Fruit fly (Drosophila melanogaster) whole organism, embryonic: ENCODE measurements around the gene CG15221.
A peak's percentile ranks its signal among the peaks of the same experiment; 100 is the strongest.

Experiments used
- Abd-B ChIP-seq: fragments of 200-800 bp; sonication (Bioruptor generic); optimal IDR thresholded peaks from 2 replicates; lab custom pipeline; 2018; ENCODE audit warnings: missing biosample characterization, mild to moderate bottlenecking, missing genetic modification characterization, moderate library complexity
- B-H2 ChIP-seq: fragments of 200-800 bp; sonication (Bioruptor generic); optimal IDR thresholded peaks from 2 replicates; lab custom pipeline; 2018; ENCODE audit warnings: missing biosample characterization, mild to moderate bottlenecking, missing genetic modification characterization
- Bteb2 ChIP-seq: fragments of 200-800 bp; sonication (Bioruptor generic); optimal IDR thresholded peaks from 2 replicates; lab custom pipeline; 2016; ENCODE audit warnings: missing biosample characterization, missing genetic modification characterization
- C15 ChIP-seq: fragments of 200-800 bp; sonication (Bioruptor generic); IDR thresholded peaks from 3 replicates; pipeline ENCODE4 v1.3.6; 2022; ENCODE audit warnings: missing biosample characterization, missing genetic modification characterization
- CG10209 ChIP-seq: fragments of 200-800 bp; sonication (Bioruptor generic); optimal IDR thresholded peaks from 3 replicates; lab custom pipeline; 2017; ENCODE audit warnings: missing biosample characterization, mild to moderate bottlenecking, missing genetic modification characterization, missing genetic modification reagents
- CG11696 ChIP-seq: fragments of 200-800 bp; sonication (Bioruptor generic); IDR thresholded peaks from 2 replicates; pipeline ENCODE4 v1.3.6; 2022; ENCODE audit warnings: missing biosample characterization, missing genetic modification characterization
- CG12236 ChIP-seq: fragments of 200-800 bp; sonication (Bioruptor generic); optimal IDR thresholded peaks from 2 replicates; lab custom pipeline; 2016; ENCODE audit warnings: missing biosample characterization, missing genetic modification characterization
- CG13424 ChIP-seq: fragments of 200-800 bp; sonication (Bioruptor generic); optimal IDR thresholded peaks from 2 replicates; lab custom pipeline; 2019; ENCODE audit warnings: missing biosample characterization, mild to moderate bottlenecking, missing genetic modification characterization, moderate library complexity
- CG15269 ChIP-seq: fragments of 200-800 bp; sonication (Bioruptor generic); optimal IDR thresholded peaks from 2 replicates; lab custom pipeline; 2018; ENCODE audit warnings: missing biosample characterization, mild to moderate bottlenecking, missing genetic modification characterization, moderate library complexity
- CG1603 ChIP-seq: fragments of 200-800 bp; sonication (Bioruptor generic); optimal IDR thresholded peaks from 2 replicates; lab custom pipeline; 2019; ENCODE audit warnings: missing biosample characterization, mild to moderate bottlenecking, missing genetic modification characterization, moderate library complexity
- CG17359 ChIP-seq: fragments of 200-800 bp; sonication (Bioruptor generic); optimal IDR thresholded peaks from 3 replicates; lab custom pipeline; 2018; ENCODE audit warnings: missing biosample characterization, mild to moderate bottlenecking, missing genetic modification characterization, moderate library complexity
- CG17361 ChIP-seq: fragments of 200-800 bp; sonication (Bioruptor generic); IDR thresholded peaks from 3 replicates; pipeline ENCODE4 v1.3.6; 2022; ENCODE audit warnings: missing biosample characterization, missing genetic modification characterization
- CG17829 ChIP-seq: fragments of 200-800 bp; optimal IDR thresholded peaks from 2 replicates; lab custom pipeline; 2019; ENCODE audit warnings: missing biosample characterization, mild to moderate bottlenecking, missing genetic modification characterization, moderate library complexity
- CG34422 ChIP-seq: fragments of 200-800 bp; sonication (Bioruptor generic); IDR thresholded peaks from 3 replicates; pipeline ENCODE4 v1.3.6; 2022; ENCODE audit warnings: missing biosample characterization, missing genetic modification characterization
- CG3726 ChIP-seq: fragments of 200-800 bp; sonication (Bioruptor generic); IDR thresholded peaks from 3 replicates; pipeline ENCODE4, ENCODE4 v1.3.6; 2022; ENCODE audit warnings: missing biosample characterization, missing genetic modification characterization
- CG4360 ChIP-seq: fragments of 200-800 bp; sonication (Bioruptor generic); IDR thresholded peaks from 2 replicates; pipeline ENCODE4 v1.3.6; 2022; ENCODE audit warnings: missing biosample characterization, missing genetic modification characterization
- CG4617 ChIP-seq: fragments of 200-800 bp; sonication (Bioruptor generic); optimal IDR thresholded peaks from 3 replicates; lab custom pipeline; 2016; ENCODE audit warnings: missing biosample characterization, missing genetic modification characterization, borderline replicate concordance
- CG7963 ChIP-seq: fragments of 200-800 bp; sonication (Bioruptor generic); IDR thresholded peaks from 3 replicates; pipeline ENCODE4 v1.3.6; 2022; ENCODE audit warnings: missing biosample characterization, missing genetic modification characterization; ENCODE audit not compliant: partially characterized antibody
- CG8944 ChIP-seq: fragments of 200-800 bp; sonication (Bioruptor generic); optimal IDR thresholded peaks from 3 replicates; lab custom pipeline; 2016; ENCODE audit warnings: missing biosample characterization, missing genetic modification characterization
- CG9932 ChIP-seq: fragments of 200-800 bp; sonication (Bioruptor generic); IDR thresholded peaks from 2 replicates; pipeline ENCODE4 v1.3.6; 2022; ENCODE audit warnings: missing biosample characterization, missing genetic modification characterization
- CrebB ChIP-seq: fragments of 200-800 bp; sonication (Bioruptor generic); optimal IDR thresholded peaks from 3 replicates; lab custom pipeline; 2018; ENCODE audit warnings: missing biosample characterization, mild to moderate bottlenecking, missing genetic modification characterization
- Drgx ChIP-seq: fragments of 200-800 bp; sonication (Bioruptor generic); IDR thresholded peaks from 2 replicates; pipeline ENCODE4 v1.3.6; 2022; ENCODE audit warnings: missing biosample characterization, missing genetic modification characterization
- HmgD ChIP-seq: fragments of 200-800 bp; sonication (Bioruptor generic); optimal IDR thresholded peaks from 3 replicates; lab custom pipeline; 2016; ENCODE audit warnings: missing biosample characterization, missing genetic modification characterization
- Hsf ChIP-seq: fragments of 200-800 bp; sonication (Bioruptor generic); optimal IDR thresholded peaks from 3 replicates; lab custom pipeline; 2016; ENCODE audit warnings: missing biosample characterization, missing genetic modification characterization
- Lpt ChIP-seq: fragments of >200 bp; optimal IDR thresholded peaks from 2 replicates; lab custom pipeline; 2018; ENCODE audit warnings: missing biosample characterization, missing genetic modification characterization
- Mes4 ChIP-seq: fragments of 200-800 bp; sonication (Bioruptor generic); optimal IDR thresholded peaks from 2 replicates; lab custom pipeline; 2016; ENCODE audit warnings: missing biosample characterization, missing genetic modification characterization
- NFAT ChIP-seq: fragments of 200-800 bp; sonication (Bioruptor generic); IDR thresholded peaks from 2 replicates; pipeline ENCODE4 v1.3.6; 2022; ENCODE audit warnings: missing biosample characterization, missing genetic modification characterization
- Oaz ChIP-seq: fragments of 200-800 bp; sonication (Bioruptor generic); IDR thresholded peaks from 2 replicates; pipeline ENCODE4 v1.3.6; 2022; ENCODE audit warnings: missing biosample characterization, missing genetic modification characterization
- Ptx1 ChIP-seq: fragments of 200-800 bp; sonication (Bioruptor generic); IDR thresholded peaks from 2 replicates; pipeline ENCODE4 v1.3.6; 2022; ENCODE audit warnings: missing biosample characterization, missing genetic modification characterization
- aop ChIP-seq: fragments of 200-800 bp; sonication (Bioruptor generic); IDR thresholded peaks from 2 replicates; pipeline ENCODE4 v1.3.6; 2022; ENCODE audit warnings: missing biosample characterization, missing genetic modification characterization
- az2 ChIP-seq: fragments of 200-800 bp; sonication (Bioruptor generic); optimal IDR thresholded peaks from 3 replicates; lab custom pipeline; 2016; ENCODE audit warnings: missing biosample characterization, missing genetic modification characterization
- dati ChIP-seq: fragments of 200-800 bp; sonication (Bioruptor generic); IDR thresholded peaks from 2 replicates; pipeline ENCODE4 v1.3.6; 2022; ENCODE audit warnings: missing biosample characterization, missing genetic modification characterization
- dm ChIP-seq: fragments of 200-800 bp; sonication (Bioruptor generic); optimal IDR thresholded peaks from 3 replicates; lab custom pipeline; 2016; ENCODE audit warnings: missing biosample characterization, missing genetic modification characterization
- exex ChIP-seq: fragments of 200-800 bp; sonication (Bioruptor generic); optimal IDR thresholded peaks from 4 replicates; lab custom pipeline; 2018; ENCODE audit warnings: missing biosample characterization, mild to moderate bottlenecking, missing genetic modification characterization, moderate library complexity
- fd3F ChIP-seq: fragments of 200-800 bp; sonication (Bioruptor generic); optimal IDR thresholded peaks from 2 replicates; lab custom pipeline; 2018; ENCODE audit warnings: missing biosample characterization, mild to moderate bottlenecking, missing genetic modification characterization, moderate library complexity
- ftz-f1 ChIP-seq: fragments of 200-800 bp; sonication (Bioruptor generic); optimal IDR thresholded peaks from 2 replicates; lab custom pipeline; 2016; ENCODE audit warnings: missing biosample characterization, missing genetic modification characterization
- gfzf ChIP-seq: fragments of 200-800 bp; sonication (Bioruptor generic); optimal IDR thresholded peaks from 2 replicates; lab custom pipeline; 2016; ENCODE audit warnings: missing biosample characterization, mild to moderate bottlenecking, missing genetic modification characterization, moderate library complexity
- h ChIP-seq: fragments of >200 bp; optimal IDR thresholded peaks from 2 replicates; lab custom pipeline; 2017
- hkb ChIP-seq, 2 experiments: fragments of 200-800 bp in 1 of 2; fragments of >200 bp in 1 of 2; sonication (Bioruptor generic) in 1 of 2; IDR thresholded peaks in 1 of 2; optimal IDR thresholded peaks in 1 of 2; 2 replicates each; pipeline versions ENCODE4 v1.3.6 to Lab custom; 2017 to 2022; ENCODE audit warnings: missing biosample characterization in 1 of 2, missing genetic modification characterization in 1 of 2
- kay ChIP-seq: fragments of 200-800 bp; sonication (Bioruptor generic); optimal IDR thresholded peaks from 2 replicates; lab custom pipeline; 2016; ENCODE audit warnings: missing biosample characterization, missing genetic modification characterization
- lmd ChIP-seq: fragments of 200-800 bp; sonication (Bioruptor generic); IDR thresholded peaks from 2 replicates; pipeline ENCODE4 v1.3.6; 2022; ENCODE audit warnings: missing biosample characterization, missing genetic modification characterization
- odd ChIP-seq: fragments of 200-800 bp; sonication (Bioruptor generic); optimal IDR thresholded peaks from 2 replicates; lab custom pipeline; 2017; ENCODE audit warnings: missing biosample characterization, mild to moderate bottlenecking, missing genetic modification characterization
- peb ChIP-seq: fragments of 200-800 bp; sonication (Bioruptor generic); IDR thresholded peaks from 2 replicates; pipeline ENCODE4 v1.3.6; 2022; ENCODE audit warnings: missing biosample characterization, missing genetic modification characterization
- pros ChIP-seq: fragments of 200-800 bp; sonication (Bioruptor generic); optimal IDR thresholded peaks from 3 replicates; lab custom pipeline; 2019; ENCODE audit warnings: missing biosample characterization, mild to moderate bottlenecking, missing genetic modification characterization, moderate library complexity
- schlank ChIP-seq: fragments of 200-800 bp; sonication (Bioruptor generic); optimal IDR thresholded peaks from 2 replicates; lab custom pipeline; 2018; ENCODE audit warnings: missing biosample characterization, mild to moderate bottlenecking, missing genetic modification characterization
- sim ChIP-seq: fragments of 200-800 bp; sonication (Bioruptor generic); IDR thresholded peaks from 2 replicates; pipeline ENCODE4 v1.3.6; 2022; ENCODE audit warnings: missing biosample characterization, missing genetic modification characterization
- slou ChIP-seq: fragments of 200-800 bp; sonication (Bioruptor generic); optimal IDR thresholded peaks from 3 replicates; lab custom pipeline; 2016; ENCODE audit warnings: missing biosample characterization, missing genetic modification characterization
- wor ChIP-seq: fragments of 200-800 bp; sonication (Bioruptor generic); IDR thresholded peaks from 2 replicates; pipeline ENCODE4 v1.3.6; 2022; ENCODE audit warnings: missing biosample characterization, missing genetic modification characterization
- zf30C ChIP-seq: fragments of 200-800 bp; sonication (Bioruptor generic); optimal IDR thresholded peaks from 3 replicates; lab custom pipeline; 2018; ENCODE audit warnings: missing biosample characterization, mild to moderate bottlenecking, missing genetic modification characterization

CG15221 gene

dm6 chrX:11681558-11682551 lies 42.2 kb upstream of the CG15221 start (continued):
- TF ChIP-seq Bteb2 = peak; percentile 71
- TF ChIP-seq dati (GFP tag; lab: Robert Waterston, UW) = no peak
- TF ChIP-seq odd (GFP tag; lab: Kevin White, UChicago) = peak; percentile 63
- no peak for TF ChIP-seq C15
- TF ChIP-seq CG17361 (GFP tag; lab: Robert Waterston, UW) = peak; percentile 64
- TF ChIP-seq Abd-B = peak; percentile 35
- no peak for TF ChIP-seq Oaz (GFP tag; lab: Robert Waterston, UW)
- TF ChIP-seq ftz-f1 (GFP tag; lab: Kevin White, UChicago) = peak; percentile 95
- peak; percentile 69 for TF ChIP-seq CG15269 (tag; lab: Kevin White, UChicago)
- peak; percentile 35 for TF ChIP-seq dm (GFP tag; lab: Kevin White, UChicago)
- TF ChIP-seq B-H2 (GFP tag; lab: Kevin White, UChicago) = peak; percentile 66
- peak; percentile 46; the same call in 1 of the 2 replicates for TF ChIP-seq lmd (GFP tag; lab: Robert Waterston, UW)
- TF ChIP-seq kay (GFP tag; lab: Kevin White, UChicago) = no peak
- TF ChIP-seq CG13424 = peak; percentile 79
- no peak for TF ChIP-seq Mes4 (GFP tag; lab: Kevin White, UChicago)
- no peak for TF ChIP-seq wor (GFP tag; lab: Robert Waterston, UW)
- TF ChIP-seq CG8944 (GFP tag; lab: Kevin White, UChicago) = peak; percentile 63
- peak; percentile 60 for TF ChIP-seq Ptx1 (GFP tag; lab: Robert Waterston, UW)
- TF ChIP-seq CG3726 = no peak
- peak; percentile 34 for TF ChIP-seq CG12236 (GFP tag; lab: Kevin White, UChicago)
- peak; percentile 46 for TF ChIP-seq exex
- TF ChIP-seq h (lab: Kevin White, UChicago) = no peak
- TF ChIP-seq CG10209 (GFP tag; lab: Kevin White, UChicago) = peak; percentile 36
- peak; percentile 49 for TF ChIP-seq HmgD (GFP tag; lab: Kevin White, UChicago)
- TF ChIP-seq CG17359 (tag; lab: Kevin White, UChicago) = peak; percentile 46
- no peak for TF ChIP-seq CrebB (tag; lab: Kevin White, UChicago)
- no peak for TF ChIP-seq Drgx
- no peak for TF ChIP-seq CG7963 (GFP tag; lab: Robert Waterston, UW)
- no peak for TF ChIP-seq sim (GFP tag; lab: Robert Waterston, UW)
- peak; percentile 23 for TF ChIP-seq az2 (GFP tag; lab: Kevin White, UChicago)
- TF ChIP-seq peb = no peak
- TF ChIP-seq schlank (tag; lab: Kevin White, UChicago) = no peak
- TF ChIP-seq NFAT (GFP tag; lab: Robert Waterston, UW) = peak; percentile 41; the same call in 1 of the 2 replicates
- TF ChIP-seq gfzf (GFP tag; lab: Kevin White, UChicago) = peak; percentile 14
- peak; percentile 44 for TF ChIP-seq fd3F (GFP tag; lab: Kevin White, UChicago)
- no peak for TF ChIP-seq hkb (optimal IDR thresholded peaks at IDR 0.05; lab: Kevin White, UChicago)
- no peak for TF ChIP-seq hkb (GFP tag; IDR thresholded peaks at IDR 0.05; lab: Robert Waterston, UW)
- TF ChIP-seq slou = peak; percentile 13
- no peak for TF ChIP-seq Lpt (GFP tag; lab: Kevin White, UChicago)
- no peak for TF ChIP-seq CG11696 (GFP tag; lab: Robert Waterston, UW)
- TF ChIP-seq pros (GFP tag; lab: Kevin White, UChicago) = peak; percentile 68
- no peak for TF ChIP-seq CG34422 (GFP tag; lab: Robert Waterston, UW)
- TF ChIP-seq Hsf = peak; percentile 53
- peak; percentile 62 for TF ChIP-seq CG17829
- TF ChIP-seq CG9932 = peak; percentile 75
- no peak for TF ChIP-seq zf30C
- peak; percentile 53 for TF ChIP-seq CG1603 (tag; lab: Kevin White, UChicago)
- no peak for TF ChIP-seq aop
- TF ChIP-seq CG4360 (GFP tag; lab: Robert Waterston, UW) = peak; percentile 71; the same call in 1 of the 2 replicates
- peak; percentile 24 for TF ChIP-seq CG4617 (GFP tag; lab: Kevin White, UChicago)
